Fruit fly (Drosophila melanogaster) whole organism, embryonic: Measurements from ENCODE around the gene CG31551.

Experiments used
- Aef1 ChIP-seq: fragments of 200-800 bp; sonication (Bioruptor generic); IDR thresholded peaks from 3 replicates; pipeline ENCODE4 v1.3.6; 2022; ENCODE audit warnings: missing biosample characterization, missing genetic modification characterization
- Awh ChIP-seq: fragments of 200-800 bp; sonication (Bioruptor generic); IDR thresholded peaks from 2 replicates; pipeline ENCODE4, ENCODE4 v1.3.6; 2022; ENCODE audit warnings: missing biosample characterization, missing genetic modification characterization
- Bdp1 ChIP-seq: fragments of 200-800 bp; sonication (Bioruptor generic); optimal IDR thresholded peaks from 3 replicates; lab custom pipeline; 2016; ENCODE audit warnings: missing biosample characterization, missing genetic modification characterization
- Bteb2 ChIP-seq: fragments of 200-800 bp; sonication (Bioruptor generic); optimal IDR thresholded peaks from 2 replicates; lab custom pipeline; 2016; ENCODE audit warnings: missing biosample characterization, missing genetic modification characterization
- CG11560 ChIP-seq: fragments of 200-800 bp; sonication (Bioruptor generic); IDR thresholded peaks from 3 replicates; pipeline ENCODE4 v1.3.6; 2022; ENCODE audit warnings: missing biosample characterization, missing genetic modification characterization
- CG16779 ChIP-seq: fragments of 200-800 bp; sonication (Bioruptor generic); IDR thresholded peaks from 2 replicates; pipeline ENCODE4 v1.3.6; 2022; ENCODE audit warnings: missing biosample characterization, missing genetic modification characterization
- CG1832 ChIP-seq: fragments of 200-800 bp; sonication (Bioruptor generic); optimal IDR thresholded peaks from 2 replicates; lab custom pipeline; 2017; ENCODE audit warnings: missing biosample characterization, mild to moderate bottlenecking, missing genetic modification characterization, inconsistent platforms
- CG30020 ChIP-seq: fragments of 200-800 bp; optimal IDR thresholded peaks from 2 replicates; lab custom pipeline; 2019; ENCODE audit warnings: missing biosample characterization, mild to moderate bottlenecking, missing genetic modification characterization, moderate library complexity
- CG3065 ChIP-seq: fragments of 200-800 bp; sonication (Bioruptor generic); optimal IDR thresholded peaks from 2 replicates; lab custom pipeline; 2016; ENCODE audit warnings: missing biosample characterization, missing genetic modification characterization
- CG42726 ChIP-seq: fragments of 200-800 bp; sonication (Bioruptor generic); IDR thresholded peaks from 2 replicates; pipeline ENCODE4 v1.3.6; 2022; ENCODE audit warnings: missing biosample characterization, missing genetic modification characterization; ENCODE audit not compliant: partially characterized antibody
- CG43689 ChIP-seq: fragments of 200-800 bp; sonication (Bioruptor generic); IDR thresholded peaks from 2 replicates; pipeline ENCODE4 v1.3.6; 2022; ENCODE audit warnings: missing biosample characterization, missing genetic modification characterization
- CG4854 ChIP-seq: fragments of 200-800 bp; sonication (Bioruptor generic); optimal IDR thresholded peaks from 2 replicates; lab custom pipeline; 2016; ENCODE audit warnings: missing biosample characterization, missing genetic modification characterization, inconsistent platforms
- CG6791 ChIP-seq: fragments of 200-800 bp; sonication (Bioruptor generic); IDR thresholded peaks from 3 replicates; pipeline ENCODE4 v1.3.6; 2022; ENCODE audit warnings: missing biosample characterization, missing genetic modification characterization; ENCODE audit not compliant: partially characterized antibody
- CG7372 ChIP-seq: fragments of 200-800 bp; sonication (Bioruptor generic); IDR thresholded peaks from 2 replicates; pipeline ENCODE4 v1.3.6; 2022; ENCODE audit warnings: missing biosample characterization, missing genetic modification characterization
- CG7963 ChIP-seq: fragments of 200-800 bp; sonication (Bioruptor generic); IDR thresholded peaks from 3 replicates; pipeline ENCODE4 v1.3.6; 2022; ENCODE audit warnings: missing biosample characterization, missing genetic modification characterization; ENCODE audit not compliant: partially characterized antibody
- Dek ChIP-seq: fragments of 200-800 bp; sonication (Bioruptor generic); optimal IDR thresholded peaks from 3 replicates; lab custom pipeline; 2019; ENCODE audit warnings: missing biosample characterization, mild to moderate bottlenecking, missing genetic modification characterization, moderate library complexity
- H15 ChIP-seq: fragments of 200-800 bp; sonication (Bioruptor generic); IDR thresholded peaks from 3 replicates; pipeline ENCODE4 v1.3.6; 2022; ENCODE audit warnings: missing biosample characterization, missing genetic modification characterization
- Lim3 ChIP-seq: fragments of 200-800 bp; sonication (Bioruptor generic); IDR thresholded peaks from 2 replicates; pipeline ENCODE4 v1.3.6; 2022; ENCODE audit warnings: missing biosample characterization, missing genetic modification characterization
- Mad ChIP-seq: fragments of 200-800 bp; sonication (Bioruptor generic); optimal IDR thresholded peaks from 2 replicates; lab custom pipeline; 2016; ENCODE audit warnings: missing biosample characterization, missing genetic modification characterization
- Rx ChIP-seq: fragments of 200-800 bp; sonication (Bioruptor generic); IDR thresholded peaks from 2 replicates; pipeline ENCODE4 v1.3.6; 2022; ENCODE audit warnings: missing biosample characterization, missing genetic modification characterization
- Trl ChIP-seq, 3 experiments: fragments of >200 bp in 2 of 3; fragments of 200-800 bp in 1 of 3; sonication (Bioruptor generic) in 1 of 3; optimal IDR thresholded peaks; 2 replicates in 1 of 3; 3 replicates in 2 of 3; lab custom pipeline; 2016 to 2017; ENCODE audit warnings: missing biosample characterization in 1 of 3, missing genetic modification characterization in 1 of 3
- Xbp1 ChIP-seq: fragments of 200-800 bp; sonication (Bioruptor generic); optimal IDR thresholded peaks from 3 replicates; lab custom pipeline; 2016; ENCODE audit warnings: missing biosample characterization, mild to moderate bottlenecking, missing genetic modification characterization
- al ChIP-seq: fragments of 200-800 bp; sonication (Bioruptor generic); IDR thresholded peaks from 2 replicates; pipeline ENCODE4 v1.3.6; 2022; ENCODE audit warnings: missing biosample characterization, missing genetic modification characterization
- ase ChIP-seq: fragments of 200-800 bp; sonication (Bioruptor generic); IDR thresholded peaks from 3 replicates; pipeline ENCODE4 v1.3.6; 2022; ENCODE audit warnings: missing biosample characterization, missing genetic modification characterization
- az2 ChIP-seq: fragments of 200-800 bp; sonication (Bioruptor generic); optimal IDR thresholded peaks from 3 replicates; lab custom pipeline; 2016; ENCODE audit warnings: missing biosample characterization, missing genetic modification characterization
- crol ChIP-seq: fragments of 200-800 bp; sonication (Bioruptor generic); IDR thresholded peaks from 2 replicates; pipeline ENCODE4 v1.3.6; 2022; ENCODE audit warnings: missing biosample characterization, missing genetic modification characterization
- cwo ChIP-seq: fragments of 200-800 bp; sonication (Bioruptor generic); optimal IDR thresholded peaks from 3 replicates; lab custom pipeline; 2017; ENCODE audit warnings: missing biosample characterization, missing genetic modification characterization, mild to moderate bottlenecking, moderate library complexity, missing genetic modification reagents
- danr ChIP-seq: fragments of 200-800 bp; sonication (Bioruptor generic); IDR thresholded peaks from 2 replicates; pipeline ENCODE4 v1.3.6; 2022; ENCODE audit warnings: missing biosample characterization, missing genetic modification characterization
- dimm ChIP-seq: fragments of 200-800 bp; sonication (Bioruptor generic); IDR thresholded peaks from 2 replicates; pipeline ENCODE4 v1.3.6; 2022; ENCODE audit warnings: missing biosample characterization, missing genetic modification characterization
- disco-r ChIP-seq: fragments of 200-800 bp; sonication (Bioruptor generic); optimal IDR thresholded peaks from 2 replicates; lab custom pipeline; 2016; ENCODE audit warnings: missing biosample characterization, missing genetic modification characterization
- dmrt99B ChIP-seq: fragments of 200-800 bp; sonication (Bioruptor generic); optimal IDR thresholded peaks from 2 replicates; lab custom pipeline; 2018; ENCODE audit warnings: missing biosample characterization, mild to moderate bottlenecking, missing genetic modification characterization, moderate library complexity
- en ChIP-seq: fragments of 200-800 bp; sonication (Bioruptor generic); optimal IDR thresholded peaks from 2 replicates; lab custom pipeline; 2016; ENCODE audit warnings: missing biosample characterization, missing genetic modification characterization
- exex ChIP-seq: fragments of 200-800 bp; sonication (Bioruptor generic); optimal IDR thresholded peaks from 4 replicates; lab custom pipeline; 2018; ENCODE audit warnings: missing biosample characterization, mild to moderate bottlenecking, missing genetic modification characterization, moderate library complexity
- eyg ChIP-seq: fragments of 200-800 bp; sonication (Bioruptor generic); optimal IDR thresholded peaks from 3 replicates; lab custom pipeline; 2016; ENCODE audit warnings: missing biosample characterization, missing genetic modification characterization
- grau ChIP-seq: fragments of 200-800 bp; optimal IDR thresholded peaks from 3 replicates; lab custom pipeline; 2019; ENCODE audit warnings: missing biosample characterization, mild to moderate bottlenecking, missing genetic modification characterization, moderate library complexity
- klu ChIP-seq: fragments of 200-800 bp; sonication (Bioruptor generic); IDR thresholded peaks from 2 replicates; pipeline ENCODE4 v1.3.6; 2022; ENCODE audit warnings: missing biosample characterization, missing genetic modification characterization
- lmd ChIP-seq: fragments of 200-800 bp; sonication (Bioruptor generic); IDR thresholded peaks from 2 replicates; pipeline ENCODE4 v1.3.6; 2022; ENCODE audit warnings: missing biosample characterization, missing genetic modification characterization
- lola ChIP-seq, 3 experiments: fragments of >200 bp in 2 of 3; fragments of 200-800 bp in 1 of 3; sonication (Bioruptor generic) in 1 of 3; optimal IDR thresholded peaks; 2 replicates each; lab custom pipeline; 2017 to 2019; ENCODE audit warnings: missing biosample characterization in 3 of 3, missing genetic modification characterization in 3 of 3, mild to moderate bottlenecking in 1 of 3, moderate library complexity in 1 of 3
- lov ChIP-seq, 2 experiments: fragments of 200-800 bp in 1 of 2; fragments of >200 bp in 1 of 2; sonication (Bioruptor generic) in 1 of 2; IDR thresholded peaks in 1 of 2; optimal IDR thresholded peaks in 1 of 2; 2 replicates in 1 of 2; 3 replicates in 1 of 2; pipeline versions ENCODE4 v1.3.6 to Lab custom; 2017 to 2022; ENCODE audit warnings: missing biosample characterization in 1 of 2, missing genetic modification characterization in 1 of 2
- otp ChIP-seq: fragments of 200-800 bp; sonication (Bioruptor generic); IDR thresholded peaks from 3 replicates; pipeline ENCODE4, ENCODE4 v1.3.6; 2022; ENCODE audit warnings: missing biosample characterization, missing genetic modification characterization
- p53 ChIP-seq: fragments of 200-800 bp; sonication (Bioruptor generic); optimal IDR thresholded peaks from 2 replicates; lab custom pipeline; 2016; ENCODE audit warnings: missing biosample characterization, missing genetic modification characterization
- pho ChIP-seq: fragments of 200-800 bp; sonication (Bioruptor generic); optimal IDR thresholded peaks from 2 replicates; lab custom pipeline; 2016; ENCODE audit warnings: missing biosample characterization, missing genetic modification characterization
- pnt ChIP-seq: fragments of 200-800 bp; sonication (Bioruptor generic); optimal IDR thresholded peaks from 3 replicates; lab custom pipeline; 2016; ENCODE audit warnings: missing biosample characterization, missing genetic modification characterization
- pros ChIP-seq: fragments of 200-800 bp; sonication (Bioruptor generic); optimal IDR thresholded peaks from 3 replicates; lab custom pipeline; 2019; ENCODE audit warnings: missing biosample characterization, mild to moderate bottlenecking, missing genetic modification characterization, moderate library complexity
- sima ChIP-seq: fragments of 200-800 bp; sonication (Bioruptor generic); optimal IDR thresholded peaks from 2 replicates; lab custom pipeline; 2016; ENCODE audit warnings: missing biosample characterization, missing genetic modification characterization
- sisA ChIP-seq: fragments of 200-800 bp; sonication (Bioruptor generic); IDR thresholded peaks from 2 replicates; pipeline ENCODE4 v1.3.6; 2022; ENCODE audit warnings: missing biosample characterization, missing genetic modification characterization
- ssp ChIP-seq: fragments of 200-800 bp; sonication (Bioruptor generic); IDR thresholded peaks from 2 replicates; pipeline ENCODE4 v1.3.6; 2022; ENCODE audit warnings: missing biosample characterization, missing genetic modification characterization
- wdn ChIP-seq: fragments of 200-800 bp; sonication (Bioruptor generic); IDR thresholded peaks from 2 replicates; pipeline ENCODE4 v1.3.6; 2022; ENCODE audit warnings: missing biosample characterization, missing genetic modification characterization

The CG31551 gene

DNA sequence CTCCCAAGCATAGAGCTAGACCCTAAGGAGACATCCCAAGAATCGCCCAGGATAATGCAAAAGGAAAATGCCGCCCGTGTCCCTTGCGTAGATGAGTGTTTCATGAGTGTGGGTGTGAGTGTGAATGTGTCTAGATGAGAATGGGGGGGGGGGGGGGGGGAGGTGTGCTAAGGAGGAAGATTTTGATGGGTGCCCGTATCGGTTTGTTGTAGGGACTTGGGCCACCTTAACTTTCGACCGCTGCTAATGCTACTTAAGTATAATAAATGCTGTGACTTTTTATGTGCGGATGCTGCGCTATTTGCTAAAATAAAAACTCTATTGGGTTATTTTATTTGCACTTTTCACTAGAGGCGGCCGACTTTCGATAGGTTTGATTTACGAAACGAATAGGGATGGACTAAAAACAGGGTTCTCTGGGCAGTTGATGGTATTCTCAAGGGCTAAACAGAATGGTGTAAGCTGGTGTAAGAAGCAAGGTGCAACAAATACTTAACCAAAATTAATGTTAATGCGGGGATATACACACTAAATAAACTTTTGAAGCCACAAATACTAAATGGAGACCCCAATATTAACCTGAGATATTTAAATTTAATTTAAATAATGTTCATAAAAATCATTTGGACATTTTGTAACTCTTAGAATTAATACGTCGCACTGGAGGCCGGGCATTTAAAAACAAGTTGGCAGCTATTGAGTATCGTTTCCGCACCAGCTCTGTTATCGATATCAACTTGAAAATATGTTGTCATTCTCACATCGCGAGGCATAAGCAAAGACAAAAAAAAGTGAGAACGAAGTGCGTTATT is 41.5 kb downstream of the CG31551 start, which contains the start of the genes Xe7 and Atg17 (continued):
- peak; percentile 94 for TF ChIP-seq CG7372 (GFP tag; lab: Robert Waterston, UW)
- TF ChIP-seq crol (GFP tag; lab: Robert Waterston, UW): peak; percentile 99
- peak; percentile 84 for TF ChIP-seq CG3065
- no peak for TF ChIP-seq CG7963 (GFP tag; lab: Robert Waterston, UW)
- peak; percentile 92 for TF ChIP-seq pho
- TF ChIP-seq disco-r (GFP tag; lab: Kevin White, UChicago): peak; percentile 71
- peak in 1 of 3 experiments; percentile 89 for TF ChIP-seq lola (GFP tag; optimal IDR thresholded peaks at IDR 0.05; lab: Kevin White, UChicago)
- TF ChIP-seq pnt: peak; percentile 85
- TF ChIP-seq dimm (GFP tag; lab: Robert Waterston, UW): peak; percentile 54
- TF ChIP-seq Awh (GFP tag; lab: Robert Waterston, UW): peak; percentile 67
- TF ChIP-seq CG16779 (GFP tag; lab: Robert Waterston, UW): peak; percentile 67
- no peak for TF ChIP-seq CG42726 (GFP tag; lab: Robert Waterston, UW)
- peak; percentile 89 for TF ChIP-seq CG30020 (tag; lab: Kevin White, UChicago)
- peak; percentile 57 for TF ChIP-seq eyg (GFP tag; lab: Kevin White, UChicago)
- no peak for TF ChIP-seq lov (optimal IDR thresholded peaks at IDR 0.05; lab: Kevin White, UChicago)
- TF ChIP-seq lov (GFP tag; IDR thresholded peaks at IDR 0.05; lab: Robert Waterston, UW): peak; percentile 54; the same call in 1 of the 3 replicates
- peak; percentile 76 for TF ChIP-seq Bdp1 (GFP tag; lab: Kevin White, UChicago)
- TF ChIP-seq en (GFP tag; lab: Kevin White, UChicago): peak; percentile 16
- TF ChIP-seq Rx (GFP tag; lab: Robert Waterston, UW): peak; percentile 79
- TF ChIP-seq wdn (GFP tag; lab: Robert Waterston, UW): peak; percentile 89
- peak; percentile 90 for TF ChIP-seq Aef1 (GFP tag; lab: Robert Waterston, UW)
- TF ChIP-seq Mad (GFP tag; lab: Kevin White, UChicago): peak; percentile 86
- peak; percentile 93 for TF ChIP-seq grau
- peak; percentile 11 for TF ChIP-seq p53 (GFP tag; lab: Kevin White, UChicago)
- peak; percentile 4 for TF ChIP-seq dmrt99B (tag; lab: Kevin White, UChicago)
- no peak for TF ChIP-seq pros
- peak; percentile 83 for TF ChIP-seq danr (GFP tag; lab: Robert Waterston, UW)
- TF ChIP-seq CG6791 (GFP tag; lab: Robert Waterston, UW): 0 out of 3 replicates have a peak, but pooled peaks have one; percentile 52
- TF ChIP-seq Lim3 (GFP tag; lab: Robert Waterston, UW): peak; percentile 50; the same call in 1 of the 2 replicates
- peak; percentile 91 for TF ChIP-seq az2
- peak; percentile 88 for TF ChIP-seq ssp (GFP tag; lab: Robert Waterston, UW)
- peak; percentile 95 for TF ChIP-seq lmd (GFP tag; lab: Robert Waterston, UW)
- TF ChIP-seq CG4854 (GFP tag; lab: Kevin White, UChicago): peak; percentile 77
- TF ChIP-seq ase (GFP tag; lab: Robert Waterston, UW): peak; percentile 85
- peak; percentile 91 for TF ChIP-seq Dek (tag; lab: Kevin White, UChicago)
- peak; percentile 93 for TF ChIP-seq al (GFP tag; lab: Robert Waterston, UW)
- TF ChIP-seq sima (GFP tag; lab: Kevin White, UChicago): no peak
- TF ChIP-seq CG43689: peak; percentile 67; the same call in 1 of the 2 replicates
- peak; percentile 84 for TF ChIP-seq Bteb2
- no peak for TF ChIP-seq Trl (optimal IDR thresholded peaks at IDR 0.05; lab: Kevin White, UChicago)
- TF ChIP-seq Trl (GFP tag; optimal IDR thresholded peaks at IDR 0.05; lab: Kevin White, UChicago): peak; percentile 89
- peak; percentile 95 for TF ChIP-seq Xbp1 (GFP tag; lab: Kevin White, UChicago)
- peak; percentile 89 for TF ChIP-seq CG11560
- no peak; the same call in 2 of the 3 replicates for TF ChIP-seq otp (GFP tag; lab: Robert Waterston, UW)
- TF ChIP-seq CG1832 (GFP tag; lab: Kevin White, UChicago): no peak
- TF ChIP-seq klu: peak; percentile 94
- TF ChIP-seq exex: no peak
- peak; percentile 95 for TF ChIP-seq sisA
- peak; percentile 87 for TF ChIP-seq H15
- TF ChIP-seq cwo (GFP tag; lab: Kevin White, UChicago): peak; percentile 68
